Fruit fly (Drosophila melanogaster): ENCODE results near the gene Sfxn1-3.

Gene Sfxn1-3

DNA sequence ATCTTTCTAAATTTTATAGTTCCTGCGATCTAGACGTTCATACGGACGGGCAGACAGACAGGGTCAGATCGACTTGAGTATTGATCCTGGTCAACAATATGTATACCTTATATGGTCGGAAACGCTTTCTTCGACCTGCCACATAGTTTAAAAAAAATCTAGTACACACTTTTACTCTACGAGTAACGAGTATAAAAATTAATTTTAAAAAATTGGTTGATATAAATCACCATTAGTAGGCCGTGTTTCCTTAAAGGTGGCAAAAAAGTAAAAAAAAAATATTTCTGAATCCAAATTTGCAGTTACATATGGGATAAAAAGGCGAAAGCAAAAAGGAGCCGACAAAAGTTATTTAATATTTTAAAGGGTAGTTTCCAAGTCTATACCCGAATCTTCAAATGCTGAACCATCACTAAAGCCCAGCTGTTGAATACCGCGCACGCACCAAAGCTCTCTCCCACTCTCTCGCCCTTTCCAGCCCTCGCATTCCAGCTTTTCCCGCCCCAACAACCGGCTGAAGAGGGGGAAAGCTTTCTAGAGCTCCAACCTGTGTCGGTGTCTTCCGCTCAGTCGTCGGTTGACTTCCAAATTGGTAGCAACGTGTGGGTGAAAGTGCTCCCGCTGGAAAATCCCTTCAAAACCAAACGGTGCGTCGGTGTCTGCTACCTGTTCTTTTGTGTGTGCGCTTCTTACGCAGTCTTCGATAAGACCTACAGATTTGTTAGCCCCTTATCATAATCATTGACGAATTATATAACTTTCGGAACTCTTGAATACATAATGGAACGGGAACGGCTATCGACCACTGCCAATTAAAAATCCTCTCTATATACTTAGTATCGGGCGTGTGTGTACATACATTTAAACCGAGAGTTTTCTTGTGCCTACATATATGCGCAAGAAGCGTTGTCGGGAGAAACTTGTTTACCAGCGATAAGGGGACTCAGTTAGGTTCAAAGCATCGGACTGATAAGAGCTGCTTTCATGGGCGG is at the start of gene Sfxn1-3 (continued):
- TF ChIP-seq unpg (GFP tag; optimal IDR thresholded peaks at IDR 0.05) (peak; percentile 27), CG33557 (GFP tag; optimal IDR thresholded peaks at IDR 0.05) (no peak), Max (GFP tag; optimal IDR thresholded peaks at IDR 0.05) (no peak), CG17328 (GFP tag; IDR thresholded peaks at IDR 0.05) (no peak), eve (GFP tag; optimal IDR thresholded peaks at IDR 0.05) (no peak), Xbp1 (GFP tag; optimal IDR thresholded peaks at IDR 0.05) (peak; percentile 15), CG14014 (GFP tag; IDR thresholded peaks at IDR 0.05) (peak; percentile 56; the same call in 1 of the 2 replicates), repo (GFP tag; optimal IDR thresholded peaks at IDR 0.05) (no peak), lov (optimal IDR thresholded peaks at IDR 0.05) (no peak), lov (GFP tag; IDR thresholded peaks at IDR 0.05) (0 out of 3 replicates have a peak, but pooled peaks have one; percentile 45), dm (GFP tag; optimal IDR thresholded peaks at IDR 0.05) (peak; percentile 36), kah (GFP tag; optimal IDR thresholded peaks at IDR 0.05) (peak; percentile 82), vfl (GFP tag; optimal IDR thresholded peaks at IDR 0.05) (peak; percentile 43), CG16863 (GFP tag; optimal IDR thresholded peaks at IDR 0.05) (peak; percentile 10), Lim3 (GFP tag; IDR thresholded peaks at IDR 0.05) (no peak), CG2129 (GFP tag; IDR thresholded peaks at IDR 0.05; ENCODE audit: partially characterized antibody) (no peak), HmgZ (tag; optimal IDR thresholded peaks at IDR 0.05) (peak; percentile 71), ap (GFP tag; IDR thresholded peaks at IDR 0.05) (peak; percentile 54; the same call in 1 of the 2 replicates), CG8944 (GFP tag; optimal IDR thresholded peaks at IDR 0.05) (no peak), h (optimal IDR thresholded peaks at IDR 0.05) (no peak), tap (tag; optimal IDR thresholded peaks at IDR 0.05) (peak; percentile 0), sim (GFP tag; IDR thresholded peaks at IDR 0.05) (no peak), danr (GFP tag; IDR thresholded peaks at IDR 0.05) (no peak), her (GFP tag; optimal IDR thresholded peaks at IDR 0.05) (peak; percentile 51), CG8290 (GFP tag; optimal IDR thresholded peaks at IDR 0.05) (peak; percentile 36), CG8290 (tag; optimal IDR thresholded peaks at IDR 0.05) (peak in 1 of 2 experiments; percentile 80), CG3847 (GFP tag; IDR thresholded peaks at IDR 0.05) (0 out of 2 replicates have a peak, but pooled peaks have one; percentile 7), ATbp (GFP tag; optimal IDR thresholded peaks at IDR 0.05) (no peak), D (optimal IDR thresholded peaks at IDR 0.05) (no peak), D (GFP tag; optimal IDR thresholded peaks at IDR 0.05) (no peak), CG9437 (GFP tag; optimal IDR thresholded peaks at IDR 0.05) (no peak), sisA (GFP tag; IDR thresholded peaks at IDR 0.05) (no peak; the same call in 1 of the 2 replicates), Aef1 (GFP tag; IDR thresholded peaks at IDR 0.05) (no peak), Poxn (GFP tag; IDR thresholded peaks at IDR 0.05) (no peak), CG17359 (tag; optimal IDR thresholded peaks at IDR 0.05) (peak; percentile 37), CG12299 (tag; optimal IDR thresholded peaks at IDR 0.05) (peak; percentile 50), org-1 (GFP tag; optimal IDR thresholded peaks at IDR 0.05) (no peak), vnd (GFP tag; IDR thresholded peaks at IDR 0.05; ENCODE audit: partially characterized antibody) (no peak), HLH4C (GFP tag; IDR thresholded peaks at IDR 0.05; ENCODE audit: partially characterized antibody) (0 out of 3 replicates have a peak, but pooled peaks have one; percentile 41), Usf (GFP tag; optimal IDR thresholded peaks at IDR 0.05) (no peak), CG18599 (GFP tag; optimal IDR thresholded peaks at IDR 0.05) (peak; percentile 84), Xrp1 (GFP tag; IDR thresholded peaks at IDR 0.05) (peak; percentile 32; the same call in 1 of the 2 replicates), ttk (GFP tag; IDR thresholded peaks at IDR 0.05) (peak; percentile 55; the same call in 1 of the 2 replicates), aop (GFP tag; IDR thresholded peaks at IDR 0.05) (no peak), run (tag; optimal IDR thresholded peaks at IDR 0.05) (peak; percentile 16), CG12219 (GFP tag; optimal IDR thresholded peaks at IDR 0.05) (no peak), gem (tag; optimal IDR thresholded peaks at IDR 0.05) (peak; percentile 61), vvl (GFP tag; IDR thresholded peaks at IDR 0.05) (peak; percentile 54; the same call in 1 of the 2 replicates), CG6791 (GFP tag; IDR thresholded peaks at IDR 0.05; ENCODE audit: partially characterized antibody) (peak; percentile 62; the same call in 1 of the 3 replicates)
